Worm (Caenorhabditis elegans): ENCODE results near the gene F46E10.3.

F46E10.3 gene

ce11 chrV:6496611-6497158, 21.4 kb upstream of the F46E10.3 start, which contains the start of gene dgtr-1:
TSS of gene dgtr-1 (plus strand) at chrV:6497108.
- TF ChIP-seq ceh-18 (tag; optimal IDR thresholded peaks at IDR 0.05), result no peak
- no peak for TF ChIP-seq fax-1 (tag; optimal IDR thresholded peaks at IDR 0.05)
- no peak for TF ChIP-seq syd-9 (tag; optimal IDR thresholded peaks at IDR 0.05)
- no peak for TF ChIP-seq tbx-2 (tag; optimal IDR thresholded peaks at IDR 0.05)
- no peak for TF ChIP-seq ceh-30 (tag; optimal IDR thresholded peaks at IDR 0.05)
- no peak for TF ChIP-seq ceh-48 (tag; optimal IDR thresholded peaks at IDR 0.05)
- TF ChIP-seq hlh-13 (GFP tag; optimal IDR thresholded peaks at IDR 0.05), result no peak
- no peak for TF ChIP-seq dve-1 (tag; optimal IDR thresholded peaks at IDR 0.05)
- no peak for TF ChIP-seq C38D4.7 (GFP tag; optimal IDR thresholded peaks at IDR 0.05)
- TF ChIP-seq dmd-4 (tag; optimal IDR thresholded peaks at IDR 0.05; ENCODE audit: borderline replicate concordance), result no peak
- no peak for TF ChIP-seq fkh-6 (tag; optimal IDR thresholded peaks at IDR 0.05)
- TF ChIP-seq ceh-31 (tag; optimal IDR thresholded peaks at IDR 0.05), result no peak
- no peak for TF ChIP-seq sox-2 (GFP tag; IDR thresholded peaks at IDR 0.05)
- no peak for TF ChIP-seq elt-4 (tag; optimal IDR thresholded peaks at IDR 0.05)
- no peak for TF ChIP-seq fkh-10 (GFP tag; optimal IDR thresholded peaks at IDR 0.05)

- no peak for TF ChIP-seq sox-4 (tag; optimal IDR thresholded peaks at IDR 0.05)
- TF ChIP-seq syd-9 (tag; optimal IDR thresholded peaks at IDR 0.05), result no peak
Observed at ce11 chrV:6498441-6498840, 19.7 kb upstream of the F46E10.3 start.

- TF ChIP-seq odd-2 (tag; optimal IDR thresholded peaks at IDR 0.05), result no peak
- TF ChIP-seq sdc-2 (tag; optimal IDR thresholded peaks at IDR 0.05), result no peak
- no peak for TF ChIP-seq ceh-30 (tag; optimal IDR thresholded peaks at IDR 0.05)
- no peak for TF ChIP-seq zip-5 (tag; optimal IDR thresholded peaks at IDR 0.05)
- TF ChIP-seq npax-4 (tag; optimal IDR thresholded peaks at IDR 0.05), result no peak
- no peak for TF ChIP-seq ceh-22 (tag; optimal IDR thresholded peaks at IDR 0.05)
- TF ChIP-seq ets-4 (tag; optimal IDR thresholded peaks at IDR 0.05), result no peak
- TF ChIP-seq ceh-31 (tag; optimal IDR thresholded peaks at IDR 0.05), result no peak
- no peak for TF ChIP-seq pqm-1 (tag; optimal IDR thresholded peaks at IDR 0.05)
- TF ChIP-seq hlh-13 (GFP tag; optimal IDR thresholded peaks at IDR 0.05), result no peak
- no peak for TF ChIP-seq ceh-2 (tag; optimal IDR thresholded peaks at IDR 0.05)
- no peak for TF ChIP-seq fkh-6 (tag; optimal IDR thresholded peaks at IDR 0.05)
- no peak for TF ChIP-seq ceh-18 (tag; optimal IDR thresholded peaks at IDR 0.05)
- no peak for TF ChIP-seq tbx-7 (tag; optimal IDR thresholded peaks at IDR 0.05)
- TF ChIP-seq unc-55 (GFP tag; optimal IDR thresholded peaks at IDR 0.05), result no peak
- no peak for TF ChIP-seq pha-4 (tag; optimal IDR thresholded peaks at IDR 0.05)
- TF ChIP-seq ceh-9 (tag; optimal IDR thresholded peaks at IDR 0.05), result no peak
- no peak for TF ChIP-seq elt-2 (tag; optimal IDR thresholded peaks at IDR 0.05)
- TF ChIP-seq K09A11.1 (tag; optimal IDR thresholded peaks at IDR 0.05; ENCODE audit: insufficient read depth), result no peak
- TF ChIP-seq K02D7.2 (tag; optimal IDR thresholded peaks at IDR 0.05), result no peak
Observed at ce11 chrV:6498903-6499302, 19.2 kb upstream of the F46E10.3 start, which contains the start of gene W01A11.1. TSS of gene W01A11.1 (plus strand) at chrV:6499224.

- TF ChIP-seq unc-55 (GFP tag; optimal IDR thresholded peaks at IDR 0.05), result peak; percentile 59
- no peak for TF ChIP-seq ceh-24 (tag; optimal IDR thresholded peaks at IDR 0.05)
Observed at ce11 chrV:6503158-6503557, 14.9 kb upstream of the F46E10.3 start.

DNA sequence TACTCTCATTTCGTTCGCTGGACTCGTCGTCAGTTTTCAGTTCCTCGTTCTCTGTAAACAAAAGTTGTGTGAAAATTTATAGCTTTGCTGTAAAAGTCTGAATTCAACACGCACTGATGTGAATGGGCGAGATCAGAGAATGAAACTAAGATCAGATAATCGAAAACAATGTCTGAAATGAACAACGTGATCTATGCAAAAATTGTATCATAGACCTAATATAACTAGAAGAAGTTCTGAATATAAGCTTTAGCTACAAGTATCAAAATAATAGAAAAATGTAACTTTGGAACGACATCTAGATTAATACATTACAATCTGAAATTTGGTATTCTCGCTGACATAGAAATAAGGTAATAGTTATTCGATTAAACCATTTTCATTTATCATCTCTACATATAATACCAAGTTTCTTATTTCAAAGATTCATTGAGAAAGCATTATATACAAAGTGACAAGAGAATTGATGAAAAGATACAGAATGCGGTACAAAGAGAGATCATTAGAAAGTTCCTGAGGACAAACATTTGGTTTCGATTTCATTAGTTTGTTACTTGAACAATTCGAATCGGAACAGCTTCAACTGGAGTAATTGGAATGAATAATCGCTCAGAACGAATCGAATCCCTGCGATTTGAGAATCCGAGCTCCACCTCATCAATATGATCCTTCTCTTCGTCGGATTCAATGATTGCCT, 13.8 kb upstream of the F46E10.3 start, which contains the start of gene moc-2:
Gene moc-2, minus strand, starts transcription at position 51 of the 697 bp plus-strand sequence.
- TF ChIP-seq sox-4 (tag; optimal IDR thresholded peaks at IDR 0.05), result no peak
- TF ChIP-seq che-1 (tag; optimal IDR thresholded peaks at IDR 0.05), result no peak
- no peak for TF ChIP-seq C38D4.7 (GFP tag; optimal IDR thresholded peaks at IDR 0.05)
- TF ChIP-seq C08G9.2 (tag; optimal IDR thresholded peaks at IDR 0.05), result no peak
- no peak for TF ChIP-seq pat-9 (tag; optimal IDR thresholded peaks at IDR 0.05)
- no peak for TF ChIP-seq hlh-15 (tag; optimal IDR thresholded peaks at IDR 0.05)
- TF ChIP-seq K02D7.2 (tag; optimal IDR thresholded peaks at IDR 0.05), result no peak
- TF ChIP-seq hlh-13 (GFP tag; optimal IDR thresholded peaks at IDR 0.05), result no peak
- TF ChIP-seq syd-9 (tag; optimal IDR thresholded peaks at IDR 0.05), result no peak
- TF ChIP-seq tbx-2 (tag; optimal IDR thresholded peaks at IDR 0.05), result no peak
- no peak for TF ChIP-seq elt-4 (tag; optimal IDR thresholded peaks at IDR 0.05)
- no peak for TF ChIP-seq hlh-8 (tag; optimal IDR thresholded peaks at IDR 0.05)
- TF ChIP-seq tbx-7 (tag; optimal IDR thresholded peaks at IDR 0.05), result no peak
- TF ChIP-seq ceh-24 (tag; optimal IDR thresholded peaks at IDR 0.05), result no peak
- no peak for TF ChIP-seq ama-1 (optimal IDR thresholded peaks at IDR 0.05)
- no peak for TF ChIP-seq fkh-6 (tag; optimal IDR thresholded peaks at IDR 0.05)
- TF ChIP-seq unc-3 (GFP tag; conservative IDR thresholded peaks at IDR 0.05), result no peak
- no peak for TF ChIP-seq unc-3 (tag; optimal IDR thresholded peaks at IDR 0.05)
- TF ChIP-seq fax-1 (tag; optimal IDR thresholded peaks at IDR 0.05), result no peak
- TF ChIP-seq sdc-2 (tag; optimal IDR thresholded peaks at IDR 0.05), result no peak
- no peak for TF ChIP-seq F13H6.1 (tag; optimal IDR thresholded peaks at IDR 0.05)
